Fruit fly (Drosophila melanogaster) whole organism, wandering third instar larva: Measurements from ENCODE around the gene Acsf3.

Experiments
- Abd-B ChIP-seq: fragments of >200 bp; optimal IDR thresholded peaks from 2 replicates; lab custom pipeline; 2017; ENCODE audit warnings: missing biosample characterization, missing genetic modification characterization
- CG32264 ChIP-seq: fragments of 200-800 bp; sonication (Bioruptor generic); optimal IDR thresholded peaks from 2 replicates; lab custom pipeline; 2016; ENCODE audit warnings: missing biosample characterization, missing genetic modification characterization
- CrebA ChIP-seq: fragments of 200-800 bp; sonication (Bioruptor generic); optimal IDR thresholded peaks from 2 replicates; lab custom pipeline; 2016; ENCODE audit warnings: missing biosample characterization, mild to moderate bottlenecking, missing genetic modification characterization, borderline replicate concordance
- Dfd ChIP-seq: fragments of >200 bp; optimal IDR thresholded peaks from 2 replicates; lab custom pipeline; 2017; ENCODE audit warnings: missing biosample characterization, missing genetic modification characterization
- Dif ChIP-seq: fragments of 200-275, 200-300 bp; sonication (Bioruptor generic); optimal IDR thresholded peaks from 2 replicates; lab custom pipeline; 2018; ENCODE audit warnings: missing biosample characterization, missing genetic modification characterization; ENCODE audit not compliant: partially characterized antibody
- GATAd ChIP-seq: sonication (Bioruptor generic); optimal IDR thresholded peaks from 2 replicates; lab custom pipeline; 2016; ENCODE audit warnings: missing biosample characterization, missing genetic modification characterization
- HLH106 ChIP-seq: fragments of 200-800 bp; optimal IDR thresholded peaks from 3 replicates; lab custom pipeline; 2019; ENCODE audit warnings: missing biosample characterization, mild to moderate bottlenecking, missing genetic modification characterization, moderate library complexity
- Hnf4 ChIP-seq: fragments of 200-800 bp; sonication (Bioruptor generic); optimal IDR thresholded peaks from 2 replicates; lab custom pipeline; 2016; ENCODE audit warnings: missing biosample characterization, mild to moderate bottlenecking, missing genetic modification characterization
- Hr78 ChIP-seq: fragments of >200 bp; optimal IDR thresholded peaks from 2 replicates; lab custom pipeline; 2017; ENCODE audit warnings: missing biosample characterization, missing genetic modification characterization
- Hr83 ChIP-seq: fragments of 200-300 bp; sonication (Bioruptor generic); optimal IDR thresholded peaks from 2 replicates; lab custom pipeline; 2016; ENCODE audit warnings: missing biosample characterization, mild to moderate bottlenecking, missing genetic modification characterization, moderate library complexity; ENCODE audit not compliant: poor library complexity, severe bottlenecking
- Jra ChIP-seq: sonication (Bioruptor generic); optimal IDR thresholded peaks from 2 replicates; lab custom pipeline; 2016; ENCODE audit warnings: missing biosample characterization, missing genetic modification characterization
- Mio ChIP-seq: sonication (Bioruptor generic); optimal IDR thresholded peaks from 2 replicates; lab custom pipeline; 2016; ENCODE audit warnings: missing biosample characterization, missing genetic modification characterization
- N ChIP-seq: fragments of >200 bp; optimal IDR thresholded peaks from 2 replicates; lab custom pipeline; 2018; ENCODE audit warnings: missing biosample characterization, missing external identifiers, missing genetic modification characterization
- Rel ChIP-seq, 2 experiments: fragments of 200-800 bp; sonication (Bioruptor generic) in 1 of 2; optimal IDR thresholded peaks; 2 replicates in 1 of 2; 3 replicates in 1 of 2; lab custom pipeline; 2016 to 2019; ENCODE audit warnings: mild to moderate bottlenecking in 2 of 2, missing biosample characterization in 2 of 2, missing genetic modification characterization in 2 of 2, moderate library complexity in 1 of 2
- Sp1 ChIP-seq: fragments of 200-800 bp; sonication (Bioruptor generic); optimal IDR thresholded peaks from 3 replicates; lab custom pipeline; 2019; ENCODE audit warnings: missing biosample characterization, mild to moderate bottlenecking, missing genetic modification characterization, moderate library complexity
- brk ChIP-seq: fragments of 200-800 bp; sonication (Bioruptor generic); optimal IDR thresholded peaks from 2 replicates; lab custom pipeline; 2016; ENCODE audit warnings: missing biosample characterization, mild to moderate bottlenecking, missing genetic modification characterization
- dl ChIP-seq, 2 experiments: fragments of 175-275, 200-275 bp in 1 of 2; fragments of 200-275 bp in 1 of 2; sonication (Bioruptor generic); optimal IDR thresholded peaks; lab custom pipeline; 2018; ENCODE audit warnings: mild to moderate bottlenecking in 2 of 2, missing biosample characterization in 2 of 2, missing genetic modification characterization in 2 of 2, moderate library complexity in 2 of 2; ENCODE audit not compliant: partially characterized antibody in 2 of 2, insufficient read depth in 1 of 2
- dmrt93B ChIP-seq: fragments of 200-800 bp; sonication (Bioruptor generic); optimal IDR thresholded peaks from 2 replicates; lab custom pipeline; 2018; ENCODE audit warnings: missing biosample characterization, mild to moderate bottlenecking, missing genetic modification characterization
- dsf ChIP-seq: sonication (Bioruptor generic); optimal IDR thresholded peaks from 2 replicates; lab custom pipeline; 2016; ENCODE audit warnings: missing biosample characterization, missing genetic modification characterization, borderline replicate concordance
- ey ChIP-seq: fragments of 200-800 bp; sonication (Bioruptor generic); optimal IDR thresholded peaks from 2 replicates; lab custom pipeline; 2016; ENCODE audit warnings: missing biosample characterization, missing genetic modification characterization
- foxo ChIP-seq, 2 experiments: fragments of 200-800 bp; sonication (Bioruptor generic); optimal IDR thresholded peaks; 2 replicates in 1 of 2; 3 replicates in 1 of 2; lab custom pipeline; 2016 to 2017; ENCODE audit warnings: missing biosample characterization in 2 of 2, missing genetic modification characterization in 2 of 2
- h ChIP-seq: fragments of 200-800 bp; sonication (Bioruptor generic); optimal IDR thresholded peaks from 3 replicates; lab custom pipeline; 2016; ENCODE audit warnings: missing biosample characterization, mild to moderate bottlenecking, missing genetic modification characterization
- lola ChIP-seq: fragments of >200 bp; optimal IDR thresholded peaks from 2 replicates; lab custom pipeline; 2017; ENCODE audit warnings: missing biosample characterization, missing genetic modification characterization
- pan ChIP-seq: fragments of >200 bp; optimal IDR thresholded peaks from 2 replicates; lab custom pipeline; 2017
- rgr ChIP-seq: fragments of 200-800 bp; sonication (Bioruptor generic); optimal IDR thresholded peaks from 3 replicates; lab custom pipeline; 2016; ENCODE audit warnings: missing biosample characterization, mild to moderate bottlenecking, missing genetic modification characterization
- sage ChIP-seq: fragments of 200-800 bp; sonication (Bioruptor generic); optimal IDR thresholded peaks from 2 replicates; lab custom pipeline; 2016; ENCODE audit warnings: missing biosample characterization, mild to moderate bottlenecking, missing genetic modification characterization
- sv ChIP-seq: fragments of 200-800 bp; sonication (Bioruptor generic); optimal IDR thresholded peaks from 3 replicates; lab custom pipeline; 2016; ENCODE audit warnings: missing biosample characterization, missing genetic modification characterization
- tai ChIP-seq: sonication (Bioruptor generic); optimal IDR thresholded peaks from 2 replicates; lab custom pipeline; 2016; ENCODE audit warnings: missing biosample characterization, missing genetic modification characterization
- usp ChIP-seq: fragments of >200 bp; optimal IDR thresholded peaks from 2 replicates; lab custom pipeline; 2017; ENCODE audit warnings: missing biosample characterization, missing genetic modification characterization
- woc ChIP-seq: sonication (Bioruptor generic); optimal IDR thresholded peaks from 2 replicates; lab custom pipeline; 2016; ENCODE audit warnings: missing biosample characterization, mild to moderate bottlenecking, missing genetic modification characterization

The Acsf3 gene

DNA sequence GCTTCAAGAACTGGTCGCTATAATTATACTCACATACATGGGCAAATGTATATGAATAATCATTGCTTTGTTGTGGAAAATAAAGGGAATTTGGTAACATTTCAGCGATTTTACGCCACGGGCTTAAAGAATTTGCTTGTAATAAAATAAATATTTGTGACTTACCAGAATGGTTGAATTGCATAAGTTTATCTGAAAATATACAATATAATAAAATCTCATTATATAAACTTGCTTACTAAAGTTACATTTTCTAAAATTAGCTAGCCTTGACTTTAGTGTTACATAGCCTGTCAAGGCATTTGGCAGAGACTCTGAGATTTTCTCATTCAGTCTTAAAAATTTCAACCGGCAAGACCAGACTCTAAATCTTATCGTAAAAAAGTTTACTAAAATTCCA is 29.6 kb downstream of the Acsf3 start, which contains the start of gene CG1999:
TSS of gene CG1999 (plus strand) at position 301 of the 400 bp plus-strand sequence.
- TF ChIP-seq dmrt93B: no peak
- TF ChIP-seq Rel (GFP tag; optimal IDR thresholded peaks at IDR 0.05; lab: Kevin White, UChicago): no peak
- no peak for TF ChIP-seq Rel (tag; optimal IDR thresholded peaks at IDR 0.05; lab: Kevin White, UChicago)
- no peak for TF ChIP-seq pan (lab: Kevin White, UChicago)
- TF ChIP-seq dl (GFP tag; optimal IDR thresholded peaks at IDR 0.05; lab: Kevin White, UChicago; ENCODE audit: insufficient read depth in 1 of 2, partially characterized antibody in 2 of 2): no peak
- no peak for TF ChIP-seq N
- TF ChIP-seq rgr (GFP tag; lab: Kevin White, UChicago): no peak
- TF ChIP-seq sv (GFP tag; lab: Kevin White, UChicago): no peak
- TF ChIP-seq Dif (GFP tag; lab: Kevin White, UChicago): no peak
- no peak for TF ChIP-seq Hr83 (GFP tag; lab: Kevin White, UChicago)
- TF ChIP-seq Hr78 (GFP tag; lab: Kevin White, UChicago): no peak
- TF ChIP-seq CG32264 (GFP tag; lab: Kevin White, UChicago): no peak
- no peak for TF ChIP-seq HLH106 (tag; lab: Kevin White, UChicago)
- TF ChIP-seq Dfd (GFP tag; lab: Kevin White, UChicago): no peak
- TF ChIP-seq ey: no peak
- TF ChIP-seq Mio (GFP tag; lab: Kevin White, UChicago): no peak
- TF ChIP-seq woc: no peak
- TF ChIP-seq, all 38 proteins: peak for 0

DNA sequence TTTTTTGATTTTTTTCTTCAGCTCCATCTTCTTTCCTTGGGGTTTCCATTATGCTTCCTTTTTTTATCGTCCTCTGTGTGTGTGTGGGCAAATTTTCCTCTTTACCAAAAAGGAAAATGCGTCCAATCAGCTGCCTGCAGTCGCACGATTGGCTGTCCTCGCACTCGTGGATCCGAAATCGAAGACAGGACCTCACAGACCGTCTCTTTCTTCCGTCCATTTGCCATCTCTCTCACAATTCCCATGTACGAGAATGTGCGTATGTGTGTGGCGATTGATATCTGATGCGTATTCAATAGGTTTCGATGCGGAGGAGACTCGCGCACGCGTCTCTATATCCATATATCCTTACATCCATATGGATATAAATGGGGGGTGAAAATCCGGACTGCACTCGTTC is 39.5 kb downstream of the Acsf3 start:
- no peak for TF ChIP-seq N

DNA sequence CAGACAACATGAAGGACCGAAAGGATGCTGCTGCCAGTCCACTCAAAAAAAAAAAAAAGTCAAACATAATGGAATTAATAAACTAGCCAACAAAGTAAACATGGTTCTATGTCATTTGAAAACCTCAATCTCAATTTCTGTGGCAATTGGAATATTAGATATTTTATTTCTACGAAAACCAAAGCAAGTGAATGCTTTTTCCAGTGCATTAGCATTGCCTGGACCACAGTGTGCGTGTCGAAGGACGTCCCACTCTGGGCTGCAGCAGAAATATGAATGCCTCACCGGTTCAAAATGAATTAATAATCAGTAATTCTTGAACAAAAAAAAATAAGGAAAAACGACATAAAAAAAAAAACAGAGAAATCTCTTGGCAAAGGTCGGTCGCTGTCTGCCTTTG is 43.6 kb downstream of the Acsf3 start:
- TF ChIP-seq sage (GFP tag; lab: Kevin White, UChicago) (no peak), Dfd (GFP tag; lab: Kevin White, UChicago) (no peak), Hnf4 (GFP tag; lab: Kevin White, UChicago) (no peak), usp (GFP tag; lab: Kevin White, UChicago) (no peak), dmrt93B (no peak), rgr (GFP tag; lab: Kevin White, UChicago) (no peak), Hr83 (GFP tag; lab: Kevin White, UChicago) (no peak), HLH106 (tag; lab: Kevin White, UChicago) (peak; percentile 8), dsf (no peak), dl (GFP tag; optimal IDR thresholded peaks at IDR 0.05; lab: Kevin White, UChicago; ENCODE audit: insufficient read depth in 1 of 2, partially characterized antibody in 2 of 2) (no peak), foxo (GFP tag; optimal IDR thresholded peaks at IDR 0.05; lab: Kevin White, UChicago) (peak in 1 of 2 experiments; percentile 9), pan (lab: Kevin White, UChicago) (no peak), h (GFP tag; lab: Kevin White, UChicago) (peak; percentile 16)

DNA sequence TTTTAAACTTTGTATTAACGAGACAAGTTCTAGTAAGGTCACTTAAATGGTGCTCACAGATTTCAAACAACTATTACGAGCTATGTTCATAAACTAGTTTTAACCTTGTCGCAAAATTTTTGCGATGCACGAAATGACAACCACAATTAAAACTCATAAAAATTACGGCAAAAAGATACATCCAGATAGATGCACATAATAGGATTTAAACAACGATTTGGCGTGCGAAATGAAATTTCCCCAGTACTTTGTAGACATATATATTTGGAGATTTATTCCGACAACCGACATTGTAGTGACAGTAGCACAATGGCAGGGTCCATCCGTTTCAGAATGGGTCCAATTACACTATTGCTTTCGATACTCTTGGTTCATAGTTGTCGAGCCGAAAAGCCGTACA is 49.0 kb downstream of the Acsf3 start, which contains the start of gene CheA7a:
TSS of gene CheA7a (plus strand) at position 301 of the 400 bp plus-strand sequence.
- TF ChIP-seq Sp1 (no peak), CrebA (GFP tag; lab: Kevin White, UChicago) (no peak), Dif (GFP tag; lab: Kevin White, UChicago) (no peak), foxo (GFP tag; optimal IDR thresholded peaks at IDR 0.05; lab: Kevin White, UChicago) (no peak), GATAd (GFP tag; lab: Kevin White, UChicago) (no peak), usp (GFP tag; lab: Kevin White, UChicago) (no peak), Jra (GFP tag; lab: Kevin White, UChicago) (no peak), tai (GFP tag; lab: Kevin White, UChicago) (no peak), brk (GFP tag; lab: Kevin White, UChicago) (no peak), sv (GFP tag; lab: Kevin White, UChicago) (no peak), dl (GFP tag; optimal IDR thresholded peaks at IDR 0.05; lab: Kevin White, UChicago; ENCODE audit: insufficient read depth in 1 of 2, partially characterized antibody in 2 of 2) (no peak), lola (GFP tag; lab: Kevin White, UChicago) (no peak), Dfd (GFP tag; lab: Kevin White, UChicago) (no peak), sage (GFP tag; lab: Kevin White, UChicago) (no peak), Hnf4 (GFP tag; lab: Kevin White, UChicago) (no peak), Rel (GFP tag; optimal IDR thresholded peaks at IDR 0.05; lab: Kevin White, UChicago) (no peak), Rel (tag; optimal IDR thresholded peaks at IDR 0.05; lab: Kevin White, UChicago) (no peak), Abd-B (GFP tag; lab: Kevin White, UChicago) (no peak)
- TF ChIP-seq, all 38 proteins: peak for 0
